Worm (Caenorhabditis elegans) whole organism, L4 larva: Measurements from ENCODE around the gene cest-9.2.

Source experiments
- R02D3.7 ChIP-seq: fragments of 150-350 bp; sonication (generic microtip); optimal IDR thresholded peaks from 3 replicates; lab custom pipeline; 2014; ENCODE audit warnings: missing biosample characterization, missing genetic modification characterization
- T26A8.4 ChIP-seq: fragments of 200-800 bp; sonication (Bioruptor generic); IDR thresholded peaks from 2 replicates; pipeline ENCODE4 v1.3.6; 2022; ENCODE audit warnings: missing genetic modification characterization, missing compliant biosample characterization
- Y48G9A.11 ChIP-seq: fragments of 200-800 bp; sonication (Bioruptor generic); IDR thresholded peaks from 2 replicates; pipeline ENCODE4 v1.3.6; 2022; ENCODE audit warnings: missing genetic modification reagents, missing genetic modification characterization, missing compliant biosample characterization
- ZK337.2 ChIP-seq: fragments of 200-800 bp; sonication (Bioruptor generic); IDR thresholded peaks from 2 replicates; pipeline ENCODE4 v1.3.6; 2022; ENCODE audit warnings: missing genetic modification reagents, missing genetic modification characterization, missing compliant biosample characterization
- aha-1 ChIP-seq: fragments of 150-350 bp; peaks from one replicate; lab custom pipeline; 2014; ENCODE audit warnings: missing biosample characterization, missing genetic modification characterization
- attf-4 ChIP-seq: sonication (generic microtip); optimal IDR thresholded peaks from 3 replicates; lab custom pipeline; 2017; ENCODE audit warnings: missing biosample characterization, missing genetic modification characterization
- ceh-20 ChIP-seq: fragments of 200-800 bp; sonication (Bioruptor generic); IDR thresholded peaks from 2 replicates; pipeline ENCODE4 v1.3.6; 2022; ENCODE audit warnings: missing genetic modification reagents, missing genetic modification characterization, missing compliant biosample characterization
- ceh-28 ChIP-seq: fragments of 150-350 bp; optimal IDR thresholded peaks from 2 replicates; lab custom pipeline; 2014; ENCODE audit warnings: missing biosample characterization, missing genetic modification reagents, missing genetic modification characterization
- ceh-32 ChIP-seq: sonication (generic microtip); optimal IDR thresholded peaks from 2 replicates; lab custom pipeline; 2016; ENCODE audit warnings: mild to moderate bottlenecking, missing genetic modification characterization, missing compliant biosample characterization; ENCODE audit not compliant: poor library complexity
- ceh-82 ChIP-seq: sonication (generic microtip); optimal IDR thresholded peaks from 2 replicates; lab custom pipeline; 2017; ENCODE audit warnings: missing biosample characterization, missing genetic modification characterization
- cey-2 ChIP-seq: sonication (generic microtip); optimal IDR thresholded peaks from 3 replicates; lab custom pipeline; 2017; ENCODE audit warnings: missing genetic modification characterization, mild to moderate bottlenecking, missing compliant biosample characterization, antibody characterized with exemption, borderline replicate concordance; ENCODE audit not compliant: insufficient read depth
- daf-16 ChIP-seq, 3 experiments: sonication (generic microtip); optimal IDR thresholded peaks; 2 replicates each; lab custom pipeline; 2016 to 2017; ENCODE audit warnings: missing genetic modification characterization in 3 of 3, missing genetic modification reagents in 3 of 3, mild to moderate bottlenecking in 2 of 3, missing compliant biosample characterization in 2 of 3, missing biosample characterization in 1 of 3, moderate library complexity in 1 of 3
- daf-19 ChIP-seq: fragments of 200-800 bp; sonication (Bioruptor generic); conservative IDR thresholded peaks from 2 replicates; pipeline ENCODE4 v1.3.6; 2022; ENCODE audit warnings: missing genetic modification characterization, missing compliant biosample characterization
- dmd-6 ChIP-seq: fragments of 200-800 bp; sonication (Bioruptor generic); IDR thresholded peaks from 2 replicates; pipeline ENCODE4 v1.3.6; 2022; ENCODE audit warnings: missing genetic modification reagents, missing genetic modification characterization, missing compliant biosample characterization
- dmd-9 ChIP-seq: fragments of 200-800 bp; sonication (Bioruptor generic); IDR thresholded peaks from 2 replicates; pipeline ENCODE4 v1.3.6; 2022; ENCODE audit warnings: missing genetic modification reagents, missing genetic modification characterization, missing compliant biosample characterization
- duxl-1 ChIP-seq: sonication (generic microtip); optimal IDR thresholded peaks from 2 replicates; lab custom pipeline; 2016; ENCODE audit warnings: mild to moderate bottlenecking, missing genetic modification characterization, moderate library complexity, missing compliant biosample characterization; ENCODE audit not compliant: poor library complexity
- hif-1 ChIP-seq, 2 experiments: sonication (generic microtip); optimal IDR thresholded peaks; 2 replicates each; lab custom pipeline; 2016 to 2017; ENCODE audit warnings: missing compliant biosample characterization in 2 of 2, missing genetic modification characterization in 2 of 2, missing genetic modification reagents in 2 of 2, missing genotype in 2 of 2, mild to moderate bottlenecking in 1 of 2
- hlh-11 ChIP-seq: fragments of 200-800 bp; sonication (Bioruptor generic); optimal IDR thresholded peaks from 2 replicates; lab custom pipeline; 2018; ENCODE audit warnings: mild to moderate bottlenecking, missing genetic modification characterization, missing compliant biosample characterization
- hlh-30 ChIP-seq: sonication (generic microtip); optimal IDR thresholded peaks from 2 replicates; lab custom pipeline; 2017; ENCODE audit warnings: antibody characterized with exemption, mild to moderate bottlenecking, missing genetic modification characterization, missing compliant biosample characterization; ENCODE audit not compliant: insufficient read depth
- hmg-1.1 ChIP-seq: fragments of 200-800 bp; sonication (Bioruptor generic); IDR thresholded peaks from 2 replicates; pipeline ENCODE4 v1.3.6; 2022; ENCODE audit warnings: missing genetic modification reagents, missing genetic modification characterization, missing compliant biosample characterization
- lin-15B ChIP-seq: fragments of 150-350 bp; sonication (generic microtip); optimal IDR thresholded peaks from 3 replicates; lab custom pipeline; 2014; ENCODE audit warnings: missing biosample characterization, missing genetic modification characterization
- lin-38 ChIP-seq: fragments of 200-800 bp; sonication (Bioruptor generic); IDR thresholded peaks from 2 replicates; pipeline ENCODE4 v1.3.6; 2022; ENCODE audit warnings: missing genetic modification reagents, missing genetic modification characterization, missing compliant biosample characterization
- lsy-2 ChIP-seq, 2 experiments: fragments of 150-350 bp in 1 of 2; sonication (generic microtip) in 1 of 2; optimal IDR thresholded peaks; 2 replicates each; lab custom pipeline; 2014 to 2017; ENCODE audit warnings: missing biosample characterization in 2 of 2, missing genetic modification characterization in 2 of 2
- madf-5 ChIP-seq, 2 experiments: fragments of 200-800 bp; sonication (Bioruptor generic); IDR thresholded peaks; 2 replicates each; pipeline ENCODE4 v1.3.6; 2022; ENCODE audit warnings: missing compliant biosample characterization in 2 of 2, missing genetic modification characterization in 2 of 2
- mdl-1 ChIP-seq, 2 experiments: fragments of 150-350 bp in 1 of 2; sonication (generic microtip) in 1 of 2; optimal IDR thresholded peaks; 2 replicates each; lab custom pipeline; 2014 to 2017; ENCODE audit warnings: missing biosample characterization in 2 of 2, missing genetic modification characterization in 2 of 2
- mdt-29 ChIP-seq: fragments of 200-800 bp; sonication (Bioruptor generic); IDR thresholded peaks from 2 replicates; pipeline ENCODE4 v1.3.6; 2022; ENCODE audit warnings: missing genetic modification reagents, missing genetic modification characterization, missing compliant biosample characterization
- mes-2 ChIP-seq: sonication (generic microtip); optimal IDR thresholded peaks from 2 replicates; lab custom pipeline; 2016; ENCODE audit warnings: missing genotype, mild to moderate bottlenecking, missing genetic modification characterization, missing compliant biosample characterization; ENCODE audit not compliant: poor library complexity, severe bottlenecking
- mxl-3 ChIP-seq: fragments of 200-800 bp; sonication (Bioruptor generic); optimal IDR thresholded peaks from 2 replicates; lab custom pipeline; 2018; ENCODE audit warnings: mild to moderate bottlenecking, missing genetic modification characterization, missing compliant biosample characterization
- nhr-10 ChIP-seq: fragments of 150-350 bp; optimal IDR thresholded peaks from 2 replicates; lab custom pipeline; 2014; ENCODE audit warnings: missing biosample characterization, missing genetic modification characterization
- nhr-11 ChIP-seq: fragments of 150-350 bp; optimal IDR thresholded peaks from 2 replicates; lab custom pipeline; 2014; ENCODE audit warnings: missing biosample characterization, missing genetic modification characterization
- nhr-111 ChIP-seq: fragments of 200-800 bp; sonication (Bioruptor generic); optimal IDR thresholded peaks from 2 replicates; lab custom pipeline; 2018; ENCODE audit warnings: mild to moderate bottlenecking, missing genetic modification characterization, missing compliant biosample characterization
- nhr-237 ChIP-seq: sonication (generic microtip); optimal IDR thresholded peaks from 2 replicates; lab custom pipeline; 2017; ENCODE audit warnings: missing biosample characterization, missing genetic modification characterization
- nhr-28 ChIP-seq: fragments of 150-350 bp; optimal IDR thresholded peaks from 2 replicates; lab custom pipeline; 2014; ENCODE audit warnings: missing biosample characterization, missing genetic modification characterization
- nhr-42 ChIP-seq: fragments of 200-800 bp; sonication (Bioruptor generic); IDR thresholded peaks from 2 replicates; pipeline ENCODE4 v1.3.6; 2022; ENCODE audit warnings: missing genetic modification characterization, missing compliant biosample characterization
- nhr-48 ChIP-seq: sonication (generic microtip); optimal IDR thresholded peaks from 2 replicates; lab custom pipeline; 2016; ENCODE audit warnings: mild to moderate bottlenecking, missing genetic modification characterization, missing compliant biosample characterization
- nhr-77 ChIP-seq: fragments of 150-350 bp; optimal IDR thresholded peaks from 2 replicates; lab custom pipeline; 2014; ENCODE audit warnings: missing biosample characterization, missing genetic modification characterization
- pha-4 ChIP-seq, 2 experiments: fragments of 150-350 bp in 1 of 2; fragments of 200-800 bp in 1 of 2; sonication (Bioruptor generic) in 1 of 2; IDR thresholded peaks in 1 of 2; optimal IDR thresholded peaks in 1 of 2; 2 replicates each; pipeline versions ENCODE4 v1.3.6 to Lab custom; 2014 to 2022; ENCODE audit warnings: missing genetic modification characterization in 2 of 2, missing genetic modification reagents in 2 of 2, missing biosample characterization in 1 of 2, missing compliant biosample characterization in 1 of 2
- php-3 ChIP-seq: fragments of 200-800 bp; sonication (Bioruptor generic); IDR thresholded peaks from 2 replicates; pipeline ENCODE4 v1.3.6; 2022; ENCODE audit warnings: missing genetic modification reagents, missing genetic modification characterization, missing compliant biosample characterization
- pqm-1 ChIP-seq: sonication (generic microtip); optimal IDR thresholded peaks from 2 replicates; lab custom pipeline; 2017; ENCODE audit warnings: missing biosample characterization, missing genetic modification characterization
- snpc-1.2 ChIP-seq: fragments of 200-800 bp; sonication (Bioruptor generic); IDR thresholded peaks from 2 replicates; pipeline ENCODE4 v1.3.6; 2022; ENCODE audit warnings: missing genetic modification reagents, missing genetic modification characterization, missing compliant biosample characterization
- snpc-4 ChIP-seq: fragments of 150-350 bp; optimal IDR thresholded peaks from 2 replicates; lab custom pipeline; 2014; ENCODE audit warnings: missing biosample characterization, missing genetic modification characterization
- tag-97 ChIP-seq: fragments of 200-800 bp; sonication (Bioruptor generic); IDR thresholded peaks from 2 replicates; pipeline ENCODE4 v1.3.6; 2022; ENCODE audit warnings: missing genetic modification characterization, missing compliant biosample characterization
- tra-1 ChIP-seq: fragments of 200-800 bp; sonication (Bioruptor generic); IDR thresholded peaks from 2 replicates; pipeline ENCODE4 v1.3.6; 2022; ENCODE audit warnings: missing genetic modification reagents, missing genetic modification characterization, missing compliant biosample characterization
- vab-7 ChIP-seq: fragments of 200-800 bp; sonication (Bioruptor generic); IDR thresholded peaks from 2 replicates; pipeline ENCODE4 v1.3.6; 2022; ENCODE audit warnings: missing genetic modification reagents, missing genetic modification characterization, missing compliant biosample characterization
- zag-1 ChIP-seq: fragments of 150-350 bp; optimal IDR thresholded peaks from 2 replicates; lab custom pipeline; 2014; ENCODE audit warnings: missing biosample characterization, missing genetic modification characterization
- ztf-11 ChIP-seq: fragments of 150-350 bp; optimal IDR thresholded peaks from 2 replicates; lab custom pipeline; 2014; ENCODE audit warnings: missing biosample characterization, missing genetic modification characterization

Gene cest-9.2

ce11 chrX:12221817-12222216, at the start of gene cest-9.2:
Gene cest-9.2 (plus strand): TSS chrX:12222117.
- TF ChIP-seq nhr-237 (tag; lab: Kevin White, UChicago) (no peak), R02D3.7 (no peak), mdl-1 (tag; optimal IDR thresholded peaks at IDR 0.05; lab: Kevin White, UChicago) (no peak), duxl-1 (no peak), daf-16 (GFP tag; optimal IDR thresholded peaks at IDR 0.05; lab: Kevin White, UChicago) (no peak), daf-16 (tag; optimal IDR thresholded peaks at IDR 0.05; lab: Kevin White, UChicago) (peak; percentile 2), vab-7 (GFP tag; lab: Robert Waterston, UW) (no peak), snpc-1.2 (no peak), nhr-11 (tag; lab: Kevin White, UChicago) (no peak), daf-19 (GFP tag; lab: Robert Waterston, UW) (no peak), dmd-9 (GFP tag; lab: Robert Waterston, UW) (no peak), aha-1 (peak; percentile 28), nhr-42 (no peak)
- TF ChIP-seq, all 104 proteins: peak for 2

- no peak for TF ChIP-seq ceh-28
- TF ChIP-seq R02D3.7: no peak
- no peak for TF ChIP-seq aha-1
- TF ChIP-seq zag-1: no peak
- TF ChIP-seq lsy-2 (tag; optimal IDR thresholded peaks at IDR 0.05; lab: Kevin White, UChicago): peak in 1 of 2 experiments; percentile 41
- TF ChIP-seq nhr-77: peak; percentile 62
- peak; percentile 46 for TF ChIP-seq mes-2 (tag; lab: Kevin White, UChicago)
- peak; percentile 96 for TF ChIP-seq dmd-6 (GFP tag; lab: Robert Waterston, UW)
- TF ChIP-seq nhr-10 (tag; lab: Kevin White, UChicago): peak; percentile 64
- no peak for TF ChIP-seq tag-97 (GFP tag; lab: Robert Waterston, UW)
- peak; percentile 20; the same call in 1 of the 2 replicates for TF ChIP-seq hmg-1.1
- TF ChIP-seq ceh-82 (tag; lab: Kevin White, UChicago): no peak
- TF ChIP-seq nhr-48 (tag; lab: Kevin White, UChicago): peak; percentile 93
- no peak for TF ChIP-seq madf-5 (GFP tag; IDR thresholded peaks at IDR 0.05; lab: Robert Waterston, UW)
- TF ChIP-seq attf-4 (tag; lab: Kevin White, UChicago): no peak
- peak; percentile 50; the same call in 1 of the 2 replicates for TF ChIP-seq ceh-20 (GFP tag; lab: Robert Waterston, UW)
- no peak for TF ChIP-seq dmd-9 (GFP tag; lab: Robert Waterston, UW)
- TF ChIP-seq lin-38 (GFP tag; lab: Robert Waterston, UW): no peak
- no peak for TF ChIP-seq cey-2 (tag; lab: Kevin White, UChicago)
- no peak for TF ChIP-seq lin-15B (tag; lab: Kevin White, UChicago)
- TF ChIP-seq mdl-1 (tag; optimal IDR thresholded peaks at IDR 0.05; lab: Kevin White, UChicago): peak in 1 of 2 experiments; percentile 11
- TF ChIP-seq snpc-4 (tag; lab: Kevin White, UChicago): no peak
- TF ChIP-seq ztf-11 (tag; lab: Kevin White, UChicago): no peak
- no peak for TF ChIP-seq ceh-32 (tag; lab: Kevin White, UChicago)
- TF ChIP-seq pqm-1: peak; percentile 88
- TF ChIP-seq hlh-30 (tag; lab: Kevin White, UChicago): peak; percentile 65
- TF ChIP-seq php-3 (GFP tag; lab: Robert Waterston, UW): peak; percentile 70; the same call in 1 of the 2 replicates
- no peak for TF ChIP-seq mdt-29 (GFP tag; lab: Robert Waterston, UW)
- peak in 1 of 2 experiments; percentile 70 for TF ChIP-seq hif-1 (tag; optimal IDR thresholded peaks at IDR 0.05; lab: Kevin White, UChicago)
- TF ChIP-seq ZK337.2 (GFP tag; lab: Robert Waterston, UW): no peak
- TF ChIP-seq tra-1 (GFP tag; lab: Robert Waterston, UW): peak; percentile 75; the same call in 1 of the 2 replicates
- TF ChIP-seq nhr-111: no peak
- TF ChIP-seq pha-4 (GFP tag; IDR thresholded peaks at IDR 0.05; lab: Robert Waterston, UW): peak; percentile 37; the same call in 1 of the 2 replicates
- no peak for TF ChIP-seq pha-4 (tag; optimal IDR thresholded peaks at IDR 0.05; lab: Kevin White, UChicago)
- peak in 1 of 2 experiments; percentile 67 for TF ChIP-seq daf-16 (GFP tag; optimal IDR thresholded peaks at IDR 0.05; lab: Kevin White, UChicago)
- peak; percentile 98 for TF ChIP-seq daf-16 (tag; optimal IDR thresholded peaks at IDR 0.05; lab: Kevin White, UChicago)
- TF ChIP-seq Y48G9A.11 (GFP tag; lab: Robert Waterston, UW): no peak
- peak; percentile 78 for TF ChIP-seq nhr-28
- TF ChIP-seq mxl-3 (GFP tag; lab: Kevin White, UChicago): no peak
- peak; percentile 91 for TF ChIP-seq hlh-11 (tag; lab: Kevin White, UChicago)
- TF ChIP-seq T26A8.4: peak; percentile 54
Measured at ce11 chrX:12172482-12173134, 49.3 kb upstream of the cest-9.2 start.
